Fruit fly (Drosophila melanogaster) whole organism, adult: ENCODE data around the gene Edem2.

Source experiments
- CG11617 ChIP-seq: fragments of 200-800 bp; sonication (Bioruptor generic); optimal IDR thresholded peaks from 2 replicates; lab custom pipeline; 2017; ENCODE audit warnings: mild to moderate bottlenecking, missing biosample characterization, missing genetic modification reagents, missing genetic modification characterization
- CG12768 ChIP-seq: fragments of 200-800 bp; sonication (Bioruptor generic); optimal IDR thresholded peaks from 2 replicates; lab custom pipeline; 2017; ENCODE audit warnings: missing biosample characterization, missing genetic modification characterization, mild to moderate bottlenecking, moderate library complexity, missing genetic modification reagents
- CG14711 ChIP-seq: fragments of 200-800 bp; sonication (Bioruptor generic); optimal IDR thresholded peaks from 2 replicates; lab custom pipeline; 2018; ENCODE audit warnings: missing biosample characterization, mild to moderate bottlenecking, missing genetic modification characterization, moderate library complexity
- CG1620 ChIP-seq: fragments of 200-800 bp; sonication (Bioruptor generic); optimal IDR thresholded peaks from 2 replicates; lab custom pipeline; 2016; ENCODE audit warnings: missing biosample characterization, missing genetic modification characterization
- CG33017 ChIP-seq: fragments of 200-800 bp; sonication (Bioruptor generic); optimal IDR thresholded peaks from 2 replicates; lab custom pipeline; 2018; ENCODE audit warnings: missing biosample characterization, mild to moderate bottlenecking, missing genetic modification characterization, moderate library complexity
- CG5204 ChIP-seq: fragments of 200-800 bp; sonication (Bioruptor generic); optimal IDR thresholded peaks from 2 replicates; lab custom pipeline; 2016; ENCODE audit warnings: missing biosample characterization, missing genetic modification characterization
- CG7045 ChIP-seq: fragments of 200-800 bp; sonication (Bioruptor generic); optimal IDR thresholded peaks from 2 replicates; lab custom pipeline; 2017; ENCODE audit warnings: missing biosample characterization, mild to moderate bottlenecking, missing genetic modification characterization
- CG7101 ChIP-seq: fragments of 200-800 bp; sonication (Bioruptor generic); optimal IDR thresholded peaks from 2 replicates; lab custom pipeline; 2018; ENCODE audit warnings: missing biosample characterization, mild to moderate bottlenecking, missing genetic modification characterization, moderate library complexity
- Clk ChIP-seq: fragments of 200-800 bp; sonication (Bioruptor generic); optimal IDR thresholded peaks from 2 replicates; lab custom pipeline; 2017; ENCODE audit warnings: missing biosample characterization, missing genetic modification characterization
- Crg-1 ChIP-seq: fragments of 200-800 bp; sonication (Bioruptor generic); optimal IDR thresholded peaks from 2 replicates; lab custom pipeline; 2016; ENCODE audit warnings: missing biosample characterization, missing genetic modification characterization
- Hr96 ChIP-seq: fragments of 200-800 bp; sonication (Bioruptor generic); optimal IDR thresholded peaks from 2 replicates; lab custom pipeline; 2016; ENCODE audit warnings: missing biosample characterization, missing genetic modification characterization
- Mnt ChIP-seq: fragments of 200-800 bp; sonication (Bioruptor generic); optimal IDR thresholded peaks from 2 replicates; lab custom pipeline; 2016; ENCODE audit warnings: missing biosample characterization, mild to moderate bottlenecking, missing genetic modification characterization
- bab1 ChIP-seq: fragments of 200-800 bp; sonication (Bioruptor generic); optimal IDR thresholded peaks from 3 replicates; lab custom pipeline; 2019; ENCODE audit warnings: missing biosample characterization, mild to moderate bottlenecking, missing genetic modification characterization, moderate library complexity
- cic ChIP-seq: fragments of 200-800 bp; sonication (Bioruptor generic); optimal IDR thresholded peaks from 2 replicates; lab custom pipeline; 2017; ENCODE audit warnings: missing biosample characterization, mild to moderate bottlenecking, missing genetic modification characterization, moderate library complexity
- cnc ChIP-seq, 2 experiments: fragments of >200 bp; optimal IDR thresholded peaks; 2 replicates each; lab custom pipeline; 2017
- kay ChIP-seq: fragments of 200-800 bp; sonication (Bioruptor generic); peaks from one replicate; lab custom pipeline; 2016; ENCODE audit warnings: missing biosample characterization, missing genetic modification characterization, borderline replicate concordance
- ovo ChIP-seq: fragments of 200-800 bp; sonication (Bioruptor generic); optimal IDR thresholded peaks from 2 replicates; lab custom pipeline; 2016; ENCODE audit warnings: missing biosample characterization, missing genetic modification characterization
- pad ChIP-seq: fragments of 200-800 bp; sonication (Bioruptor generic); optimal IDR thresholded peaks from 3 replicates; lab custom pipeline; 2017; ENCODE audit warnings: missing biosample characterization, missing genetic modification characterization, mild to moderate bottlenecking, moderate library complexity, missing genetic modification reagents
- tj ChIP-seq: fragments of 200-800 bp; sonication (Bioruptor generic); optimal IDR thresholded peaks from 3 replicates; lab custom pipeline; 2017; ENCODE audit warnings: missing biosample characterization, mild to moderate bottlenecking, missing genetic modification characterization, moderate library complexity
- toe ChIP-seq: fragments of 200-800 bp; sonication (Bioruptor generic); optimal IDR thresholded peaks from 2 replicates; lab custom pipeline; 2016; ENCODE audit warnings: missing biosample characterization, missing genetic modification characterization

Gene Edem2

dm6 chr2L:13225225-13225840, 33.3 kb downstream of the Edem2 start, which contains the start of gene CG15480:
TSS of gene CG15480 (minus strand) at chr2L:13225275.
- TF ChIP-seq cnc (optimal IDR thresholded peaks at IDR 0.05; lab: Kevin White, UChicago), result no peak
- TF ChIP-seq CG14711, result no peak
- TF ChIP-seq CG7101 (tag; lab: Kevin White, UChicago), result no peak
- no peak for TF ChIP-seq bab1 (GFP tag; lab: Kevin White, UChicago)
- no peak for TF ChIP-seq CG33017 (tag; lab: Kevin White, UChicago)
- TF ChIP-seq ovo (GFP tag; lab: Kevin White, UChicago), result no peak
- TF ChIP-seq Mnt (GFP tag; lab: Kevin White, UChicago), result no peak
- TF ChIP-seq kay, result no peak
- no peak for TF ChIP-seq CG7045 (GFP tag; lab: Kevin White, UChicago)
- no peak for TF ChIP-seq Clk (GFP tag; lab: Kevin White, UChicago)
- no peak for TF ChIP-seq tj (GFP tag; lab: Kevin White, UChicago)
- TF ChIP-seq pad (GFP tag; lab: Kevin White, UChicago), result no peak
- TF ChIP-seq toe (GFP tag; lab: Kevin White, UChicago), result no peak
- no peak for TF ChIP-seq Crg-1 (GFP tag; lab: Kevin White, UChicago)
- no peak for TF ChIP-seq CG1620 (GFP tag; lab: Kevin White, UChicago)
- no peak for TF ChIP-seq CG11617 (GFP tag; lab: Kevin White, UChicago)
- TF ChIP-seq CG5204 (GFP tag; lab: Kevin White, UChicago), result no peak

dm6 chr2L:13227242-13227641, 35.2 kb downstream of the Edem2 start, which contains the start of gene CG16813:
TSS of gene CG16813 (plus strand) at chr2L:13227529.
- TF ChIP-seq CG14711 (no peak), Clk (GFP tag; lab: Kevin White, UChicago) (no peak), CG7101 (tag; lab: Kevin White, UChicago) (no peak), Mnt (GFP tag; lab: Kevin White, UChicago) (no peak), CG7045 (GFP tag; lab: Kevin White, UChicago) (no peak), pad (GFP tag; lab: Kevin White, UChicago) (no peak), ovo (GFP tag; lab: Kevin White, UChicago) (no peak), Hr96 (GFP tag; lab: Kevin White, UChicago) (no peak), bab1 (GFP tag; lab: Kevin White, UChicago) (no peak), cic (GFP tag; lab: Kevin White, UChicago) (no peak), CG33017 (tag; lab: Kevin White, UChicago) (no peak), CG1620 (GFP tag; lab: Kevin White, UChicago) (no peak), CG11617 (GFP tag; lab: Kevin White, UChicago) (no peak)

dm6 chr2L:13229388-13229882, 37.4 kb downstream of the Edem2 start, which contains the start of gene CG16815:
TSS of gene CG16815 (plus strand) at chr2L:13229832.
- TF ChIP-seq pad (GFP tag; lab: Kevin White, UChicago) (no peak), tj (GFP tag; lab: Kevin White, UChicago) (no peak), Crg-1 (GFP tag; lab: Kevin White, UChicago) (no peak), CG33017 (tag; lab: Kevin White, UChicago) (no peak), CG14711 (no peak), CG1620 (GFP tag; lab: Kevin White, UChicago) (no peak), CG11617 (GFP tag; lab: Kevin White, UChicago) (no peak)

- TF ChIP-seq Clk (GFP tag; lab: Kevin White, UChicago), result no peak
- peak; percentile 6 for TF ChIP-seq kay
These were observed 39.7 kb downstream of the Edem2 start, which contains the start of gene Prosalpha6T for dm6 chr2L:13231739-13232138. TSS of gene Prosalpha6T (plus strand) at chr2L:13232039.

dm6 chr2L:13234610-13235489, 42.8 kb downstream of the Edem2 start, which contains the start of gene Mabi:
TSS of gene Mabi (minus strand) at chr2L:13234660.
- no peak for TF ChIP-seq cnc (optimal IDR thresholded peaks at IDR 0.05; lab: Kevin White, UChicago)
- no peak for TF ChIP-seq Hr96 (GFP tag; lab: Kevin White, UChicago)
- no peak for TF ChIP-seq CG11617 (GFP tag; lab: Kevin White, UChicago)
- TF ChIP-seq toe (GFP tag; lab: Kevin White, UChicago), result no peak
- TF ChIP-seq CG7101 (tag; lab: Kevin White, UChicago), result no peak
- no peak for TF ChIP-seq CG33017 (tag; lab: Kevin White, UChicago)
- TF ChIP-seq cic (GFP tag; lab: Kevin White, UChicago), result no peak
- TF ChIP-seq CG1620 (GFP tag; lab: Kevin White, UChicago), result no peak
- no peak for TF ChIP-seq CG7045 (GFP tag; lab: Kevin White, UChicago)
- TF ChIP-seq CG12768, result no peak
- TF ChIP-seq CG14711, result no peak
- TF ChIP-seq Mnt (GFP tag; lab: Kevin White, UChicago), result no peak
- no peak for TF ChIP-seq pad (GFP tag; lab: Kevin White, UChicago)
- no peak for TF ChIP-seq Clk (GFP tag; lab: Kevin White, UChicago)
- no peak for TF ChIP-seq CG5204 (GFP tag; lab: Kevin White, UChicago)
- no peak for TF ChIP-seq kay
- no peak for TF ChIP-seq ovo (GFP tag; lab: Kevin White, UChicago)
- TF ChIP-seq Crg-1 (GFP tag; lab: Kevin White, UChicago), result no peak
- TF ChIP-seq bab1 (GFP tag; lab: Kevin White, UChicago), result no peak
